Worm (Caenorhabditis elegans): ENCODE results near the gene F02D8.1.

ce11 chrV:15001536-15001935, 23.0 kb upstream of the F02D8.1 start:
- no peak for TF ChIP-seq ama-1 (optimal IDR thresholded peaks at IDR 0.05)
- TF ChIP-seq flt-1 (GFP tag; IDR thresholded peaks at IDR 0.05), result no peak
